Worm (Caenorhabditis elegans) whole organism, L2 larva: ENCODE measurements around the gene gpcp-2.

Source experiments
- lin-13 ChIP-seq: fragments of 150-350 bp; optimal IDR thresholded peaks from 2 replicates; lab custom pipeline; 2014; ENCODE audit warnings: missing biosample characterization, missing genetic modification reagents, missing genetic modification characterization
- skn-1 ChIP-seq: sonication (generic microtip); optimal IDR thresholded peaks from 2 replicates; lab custom pipeline; 2017; ENCODE audit warnings: missing biosample characterization, missing genetic modification characterization

DNA sequence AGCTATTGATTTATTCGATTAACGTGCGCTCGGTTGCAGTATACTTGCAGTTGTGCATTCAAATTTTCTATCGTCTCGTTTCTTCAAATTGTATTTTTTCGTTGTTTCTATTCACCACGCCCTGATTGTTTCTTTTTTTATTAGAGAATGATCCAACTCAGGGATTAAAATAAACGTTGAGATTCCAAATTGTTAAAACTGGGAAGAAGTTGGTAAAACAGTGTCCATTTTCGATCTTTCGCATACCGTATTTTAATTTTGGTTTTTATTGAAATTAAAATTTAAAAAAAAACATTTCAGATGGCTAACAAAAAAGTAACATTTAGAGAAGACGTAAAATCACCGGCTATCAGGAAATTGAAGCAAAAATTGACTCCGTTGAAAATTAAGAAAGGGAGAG lies 25.9 kb downstream of the gpcp-2 start, which contains the start of gene apn-1:
- TF ChIP-seq lin-13 (GFP tag; lab: Kevin White, UChicago) = no peak
- TF ChIP-seq skn-1 (tag; lab: Kevin White, UChicago) = no peak
